Worm (Caenorhabditis elegans) whole organism, late embryonic: ENCODE measurements around the gene hmg-1.2.

Experiments
- ceh-9 ChIP-seq: sonication (generic microtip); optimal IDR thresholded peaks from 2 replicates; lab custom pipeline; 2016; ENCODE audit warnings: mild to moderate bottlenecking, missing genetic modification characterization, inconsistent platforms, missing compliant biosample characterization
- hlh-15 ChIP-seq: sonication (generic microtip); optimal IDR thresholded peaks from 2 replicates; lab custom pipeline; 2016; ENCODE audit warnings: missing genetic modification characterization, missing compliant biosample characterization
- pag-3 ChIP-seq: sonication (generic microtip); optimal IDR thresholded peaks from 2 replicates; lab custom pipeline; 2016; ENCODE audit warnings: missing compliant biosample characterization, missing genetic modification characterization, borderline replicate concordance
- pqm-1 ChIP-seq: sonication (generic microtip); optimal IDR thresholded peaks from 2 replicates; lab custom pipeline; 2016; ENCODE audit warnings: missing genetic modification characterization, missing compliant biosample characterization
- rnt-1 ChIP-seq: sonication (generic microtip); optimal IDR thresholded peaks from 2 replicates; lab custom pipeline; 2016; ENCODE audit warnings: missing genetic modification characterization, missing compliant biosample characterization
- tbx-2 ChIP-seq: sonication (generic microtip); optimal IDR thresholded peaks from 2 replicates; lab custom pipeline; 2016; ENCODE audit warnings: missing genetic modification characterization, missing compliant biosample characterization
- unc-42 ChIP-seq: sonication (generic microtip); optimal IDR thresholded peaks from 2 replicates; lab custom pipeline; 2016; ENCODE audit warnings: missing genotype, missing genetic modification characterization, missing compliant biosample characterization

ce11 chrIII:6311452-6311851 is 31.3 kb downstream of the hmg-1.2 start:
- no peak for TF ChIP-seq pqm-1 (tag; lab: Kevin White, UChicago)
- no peak for TF ChIP-seq tbx-2 (tag; lab: Kevin White, UChicago)
- no peak for TF ChIP-seq rnt-1 (tag; lab: Kevin White, UChicago)
- TF ChIP-seq unc-42 (tag; lab: Kevin White, UChicago) = no peak
- no peak for TF ChIP-seq hlh-15 (tag; lab: Kevin White, UChicago)
- TF ChIP-seq ceh-9 (tag; lab: Kevin White, UChicago) = no peak
- no peak for TF ChIP-seq pag-3
